Worm (Caenorhabditis elegans): ENCODE data around the gene vps-50.

The vps-50 gene

ce11 chrIII:10881996-10882395 is 13.0 kb downstream of the vps-50 start (continued):
- TF ChIP-seq ztf-11 (tag; optimal IDR thresholded peaks at IDR 0.05): peak in 1 of 2 experiments; percentile 48
- TF ChIP-seq fos-1 (tag; optimal IDR thresholded peaks at IDR 0.05): peak; percentile 56
- TF ChIP-seq nhr-77 (tag; optimal IDR thresholded peaks at IDR 0.05): peak; percentile 56

- no peak for TF ChIP-seq unc-30 (tag; optimal IDR thresholded peaks at IDR 0.05)
- TF ChIP-seq sup-37 (GFP tag; optimal IDR thresholded peaks at IDR 0.05): no peak
- TF ChIP-seq lin-15B (tag; optimal IDR thresholded peaks at IDR 0.05): no peak
- TF ChIP-seq efl-3 (GFP tag; optimal IDR thresholded peaks at IDR 0.05): no peak
- TF ChIP-seq elt-3 (tag; optimal IDR thresholded peaks at IDR 0.05): no peak
- TF ChIP-seq fkh-10 (GFP tag; optimal IDR thresholded peaks at IDR 0.05): no peak
- no peak for TF ChIP-seq ceh-88 (GFP tag; IDR thresholded peaks at IDR 0.05)
- no peak for TF ChIP-seq grh-1 (GFP tag; IDR thresholded peaks at IDR 0.05)
- TF ChIP-seq fkh-4 (tag; optimal IDR thresholded peaks at IDR 0.05; ENCODE audit: borderline replicate concordance): no peak
Measured at ce11 chrIII:10888824-10889223, 19.8 kb downstream of the vps-50 start.

DNA sequence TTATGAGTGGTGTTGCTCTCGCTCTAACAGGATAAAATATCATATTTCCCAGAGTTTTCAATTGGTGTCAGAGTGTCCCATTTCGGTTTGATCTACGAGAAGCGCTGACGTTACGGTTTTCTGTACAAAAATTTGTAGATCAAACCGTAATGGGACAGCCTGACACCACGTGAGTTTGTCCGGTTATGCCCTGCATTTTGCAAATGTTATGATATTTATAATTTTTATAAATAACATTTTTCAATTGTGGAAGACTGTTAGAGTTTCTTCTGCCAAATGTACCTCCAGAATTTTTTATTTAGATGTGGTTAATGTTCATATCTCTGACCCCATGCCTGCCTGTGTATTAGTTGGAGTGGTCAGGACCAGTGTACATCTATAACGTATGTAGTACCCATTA is 25.2 kb downstream of the vps-50 start, which contains the start of gene fbxb-87:
TSS of gene fbxb-87 (plus strand) at position 301 of the 400 bp plus-strand sequence.
- TF ChIP-seq mdl-1 (tag; optimal IDR thresholded peaks at IDR 0.05) (no peak), alr-1 (tag; optimal IDR thresholded peaks at IDR 0.05; ENCODE audit: borderline replicate concordance) (no peak), ama-1 (optimal IDR thresholded peaks at IDR 0.05) (no peak), lir-3 (tag; optimal IDR thresholded peaks at IDR 0.05; ENCODE audit: poor library complexity) (no peak), fkh-8 (tag; optimal IDR thresholded peaks at IDR 0.05) (no peak), fos-1 (tag; optimal IDR thresholded peaks at IDR 0.05) (no peak), hlh-4 (tag; optimal IDR thresholded peaks at IDR 0.05) (no peak), lin-15B (tag; optimal IDR thresholded peaks at IDR 0.05) (no peak), fkh-4 (tag; optimal IDR thresholded peaks at IDR 0.05; ENCODE audit: borderline replicate concordance) (no peak)

- no peak for TF ChIP-seq mab-9 (GFP tag; IDR thresholded peaks at IDR 0.05)
- no peak for TF ChIP-seq pqm-1 (tag; optimal IDR thresholded peaks at IDR 0.05)
- TF ChIP-seq unc-62 (GFP tag; optimal IDR thresholded peaks at IDR 0.05): no peak
- no peak for TF ChIP-seq F16B12.6 (tag; optimal IDR thresholded peaks at IDR 0.05)
- peak; percentile 58 to 67 for TF ChIP-seq lin-35 (GFP tag; optimal IDR thresholded peaks at IDR 0.05)
- no peak for TF ChIP-seq fkh-8 (tag; optimal IDR thresholded peaks at IDR 0.05)
- peak; percentile 29 for TF ChIP-seq swsn-7 (tag; optimal IDR thresholded peaks at IDR 0.05)
- peak; percentile 53 to 63 for TF ChIP-seq efl-1 (optimal IDR thresholded peaks at IDR 0.05)
- TF ChIP-seq efl-1 (GFP tag; optimal IDR thresholded peaks at IDR 0.05 in 1 of 2): peak; percentile 61 to 93
- TF ChIP-seq dsc-1 (tag; optimal IDR thresholded peaks at IDR 0.05): peak; percentile 15
- TF ChIP-seq blmp-1 (tag; optimal IDR thresholded peaks at IDR 0.05): peak; percentile 58
- TF ChIP-seq lsy-2 (tag; optimal IDR thresholded peaks at IDR 0.05): peak; percentile 51 to 73
- TF ChIP-seq snu-23 (GFP tag; optimal IDR thresholded peaks at IDR 0.05): peak; percentile 54
- TF ChIP-seq xbp-1 (tag; optimal IDR thresholded peaks at IDR 0.05): peak; percentile 14
- TF ChIP-seq nhr-20 (tag; optimal IDR thresholded peaks at IDR 0.05): peak; percentile 29
- TF ChIP-seq nhr-71 (tag; optimal IDR thresholded peaks at IDR 0.05): peak; percentile 53
- peak; percentile 46 for TF ChIP-seq nhr-47 (tag; optimal IDR thresholded peaks at IDR 0.05)
- TF ChIP-seq C16A3.4 (tag; optimal IDR thresholded peaks at IDR 0.05): peak; percentile 39
- TF ChIP-seq ceh-8 (GFP tag; optimal IDR thresholded peaks at IDR 0.05): no peak
- peak; percentile 3 for TF ChIP-seq nhr-90 (tag; optimal IDR thresholded peaks at IDR 0.05; ENCODE audit: poor library complexity)
- TF ChIP-seq nhr-11 (tag; optimal IDR thresholded peaks at IDR 0.05): no peak
- TF ChIP-seq fos-1 (tag; optimal IDR thresholded peaks at IDR 0.05): no peak
- peak in 2 of 3 experiments; percentile 56 to 59 for TF ChIP-seq ceh-82 (tag; optimal IDR thresholded peaks at IDR 0.05)
- TF ChIP-seq skn-1 (tag; optimal IDR thresholded peaks at IDR 0.05): peak; percentile 42
- TF ChIP-seq lin-15B (tag; optimal IDR thresholded peaks at IDR 0.05): peak; percentile 60
- TF ChIP-seq dpl-1 (GFP tag; optimal IDR thresholded peaks at IDR 0.05): peak; percentile 30 to 72 (median 42)
- TF ChIP-seq snpc-4 (tag; optimal IDR thresholded peaks at IDR 0.05): peak; percentile 22
- no peak for TF ChIP-seq irx-1 (tag; optimal IDR thresholded peaks at IDR 0.05)
- TF ChIP-seq mep-1 (tag; optimal IDR thresholded peaks at IDR 0.05): peak; percentile 55
Measured at ce11 chrIII:10895817-10896413, 26.9 kb downstream of the vps-50 start, which contains the start of gene com-1. Gene com-1, plus strand, starts transcription at chrIII:10896363.

Data from whole organism, L1 larva.